Fruit fly (Drosophila melanogaster): ENCODE data around the gene Ir8a.

Ir8a gene

DNA sequence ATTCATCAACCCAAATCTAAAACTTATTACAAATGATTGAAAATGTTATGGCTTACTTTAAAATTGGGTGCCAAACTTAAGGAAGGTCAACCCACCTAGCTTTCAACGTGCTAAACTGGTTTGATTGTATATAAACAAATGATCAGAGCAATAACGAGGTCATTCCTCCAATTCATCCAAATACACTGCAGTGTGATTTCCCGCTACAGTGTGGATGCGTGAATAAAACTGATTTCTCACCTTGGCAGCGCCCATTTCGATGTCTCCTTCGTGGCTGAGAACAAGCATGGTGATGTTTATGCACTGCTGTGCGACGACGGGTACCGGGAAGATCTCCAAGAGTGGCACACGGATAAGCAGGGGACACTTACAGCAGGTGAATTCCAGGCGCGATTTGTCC lies 41.1 kb downstream of the Ir8a start:
- TF ChIP-seq noc (tag; optimal IDR thresholded peaks at IDR 0.05), result no peak

dm6 chrX:9193604-9194003 lies 42.8 kb downstream of the Ir8a start, which contains the start of gene CG12106:
Gene CG12106, plus strand, starts transcription at chrX:9193898.
- TF ChIP-seq noc (tag; optimal IDR thresholded peaks at IDR 0.05), result peak; percentile 30

dm6 chrX:9192429-9192828 lies 44.0 kb downstream of the Ir8a start, which contains the start of gene CG12056:
Gene CG12056, plus strand, starts transcription at chrX:9192669.
- no peak for TF ChIP-seq noc (tag; optimal IDR thresholded peaks at IDR 0.05)

DNA sequence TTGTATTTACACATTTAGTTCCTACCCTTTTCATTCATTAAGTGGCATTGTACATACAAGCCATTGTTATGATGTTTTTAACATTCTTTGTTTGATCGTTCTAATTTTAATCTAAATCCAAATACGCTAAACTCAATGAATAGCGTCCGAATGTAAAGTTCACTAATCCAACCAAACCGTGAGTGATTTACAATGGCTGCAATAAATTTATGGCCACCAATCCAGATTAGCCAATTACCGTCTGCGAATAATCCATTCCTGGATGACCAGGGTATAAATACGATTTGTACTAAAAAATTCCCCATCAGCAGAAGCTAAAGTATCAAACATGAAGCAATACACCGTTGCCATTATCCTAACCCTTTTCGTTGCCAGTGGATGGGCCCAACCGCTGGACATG lies 45.0 kb downstream of the Ir8a start, which contains the start of gene CG12057:
Gene CG12057, plus strand, starts transcription at position 301 of the 400 bp plus-strand sequence.
- no peak for TF ChIP-seq noc (tag; optimal IDR thresholded peaks at IDR 0.05)

dm6 chrX:9190555-9191184 lies 45.7 kb downstream of the Ir8a start, which contains the start of gene CG12115:
Gene CG12115, minus strand, starts transcription at chrX:9190605.
- TF ChIP-seq noc (tag; optimal IDR thresholded peaks at IDR 0.05), result no peak

DNA sequence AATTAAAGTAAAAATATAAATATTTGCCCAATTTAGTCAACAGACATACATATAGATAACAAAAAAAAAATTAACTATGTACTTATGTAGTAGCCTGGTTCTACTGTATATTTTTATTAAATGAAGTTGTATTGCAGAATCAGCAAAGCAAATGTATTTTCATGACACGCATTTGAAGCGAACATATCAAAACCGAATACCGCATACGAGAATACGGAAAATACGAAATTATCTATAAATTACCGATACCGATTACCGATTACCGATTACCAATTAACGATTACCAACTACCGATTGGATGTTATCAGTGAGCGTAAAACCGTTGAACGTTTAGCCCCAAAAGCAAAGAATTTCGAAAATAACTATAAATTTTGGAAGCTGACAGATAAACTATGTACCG lies 49.0 kb downstream of the Ir8a start:
- no peak for TF ChIP-seq noc (tag; optimal IDR thresholded peaks at IDR 0.05)

All from whole organism, larva.